Worm (Caenorhabditis elegans) whole organism, L3 larva: ENCODE data around the gene Y51H4A.6.

Source experiments
- R02D3.7 ChIP-seq: fragments of 150-350 bp; optimal IDR thresholded peaks from 2 replicates; lab custom pipeline; 2014; ENCODE audit warnings: missing biosample characterization, missing genetic modification characterization
- ZK546.5 ChIP-seq: sonication (generic microtip); optimal IDR thresholded peaks from 2 replicates; lab custom pipeline; 2017; ENCODE audit warnings: missing biosample characterization, missing genetic modification characterization
- aly-2 ChIP-seq: fragments of 150-350 bp; optimal IDR thresholded peaks from 2 replicates; lab custom pipeline; 2014; ENCODE audit warnings: missing biosample characterization, missing genetic modification characterization
- ama-1 ChIP-seq: fragments of 150-350 bp; optimal IDR thresholded peaks from 2 replicates; lab custom pipeline; 2018
- ceh-16 ChIP-seq: sonication (generic microtip); optimal IDR thresholded peaks from 2 replicates; lab custom pipeline; 2017; ENCODE audit warnings: missing biosample characterization, missing genetic modification characterization
- ceh-28 ChIP-seq: fragments of 150-350 bp; optimal IDR thresholded peaks from 2 replicates; lab custom pipeline; 2014; ENCODE audit warnings: missing biosample characterization, missing genetic modification reagents, missing genetic modification characterization
- ceh-82 ChIP-seq: fragments of 150-350 bp; optimal IDR thresholded peaks from 2 replicates; lab custom pipeline; 2014; ENCODE audit warnings: missing biosample characterization, missing genetic modification characterization
- ceh-9 ChIP-seq: sonication (generic microtip); optimal IDR thresholded peaks from 2 replicates; lab custom pipeline; 2018; ENCODE audit warnings: missing biosample characterization, missing genetic modification characterization
- egl-27 ChIP-seq: sonication (generic microtip); optimal IDR thresholded peaks from 4 replicates; lab custom pipeline; 2017; ENCODE audit warnings: missing biosample characterization, missing genetic modification reagents, missing genetic modification characterization
- egl-5 ChIP-seq: fragments of 150-350 bp; optimal IDR thresholded peaks from 2 replicates; lab custom pipeline; 2017; ENCODE audit warnings: missing biosample characterization, missing genetic modification reagents, missing genetic modification characterization, inconsistent platforms
- elt-1 ChIP-seq: fragments of 150-350 bp; optimal IDR thresholded peaks from 2 replicates; lab custom pipeline; 2014; ENCODE audit warnings: missing biosample characterization, missing genetic modification characterization
- elt-2 ChIP-seq: sonication (generic microtip); optimal IDR thresholded peaks from 2 replicates; lab custom pipeline; 2016; ENCODE audit warnings: missing genetic modification reagents, mild to moderate bottlenecking, missing genetic modification characterization, missing compliant biosample characterization
- elt-3 ChIP-seq, 3 experiments: fragments of 150-350 bp in 1 of 3; sonication (generic microtip) in 2 of 3; optimal IDR thresholded peaks; 2 replicates in 2 of 3; 4 replicates in 1 of 3; lab custom pipeline; 2014 to 2017; ENCODE audit warnings: missing biosample characterization in 3 of 3, missing genetic modification characterization in 3 of 3
- eor-1 ChIP-seq, 2 experiments: fragments of 150-350 bp; optimal IDR thresholded peaks; 2 replicates each; lab custom pipeline; 2014 to 2018; ENCODE audit warnings: missing biosample characterization in 2 of 2, missing genetic modification characterization in 2 of 2
- fkh-10 ChIP-seq: sonication (generic microtip); optimal IDR thresholded peaks from 2 replicates; lab custom pipeline; 2017; ENCODE audit warnings: missing biosample characterization, missing genetic modification reagents, missing genetic modification characterization
- fkh-2 ChIP-seq: fragments of 150-350 bp; optimal IDR thresholded peaks from 2 replicates; lab custom pipeline; 2014; ENCODE audit warnings: missing biosample characterization, missing genetic modification reagents, missing genetic modification characterization
- fos-1 ChIP-seq: fragments of 150-350 bp; optimal IDR thresholded peaks from 2 replicates; lab custom pipeline; 2014; ENCODE audit warnings: missing biosample characterization, missing genetic modification characterization
- hmg-11 ChIP-seq: sonication (generic microtip); optimal IDR thresholded peaks from 2 replicates; lab custom pipeline; 2016; ENCODE audit warnings: missing genetic modification characterization, missing compliant biosample characterization
- jun-1 ChIP-seq: fragments of 150-350 bp; optimal IDR thresholded peaks from 2 replicates; lab custom pipeline; 2014; ENCODE audit warnings: missing biosample characterization, missing genetic modification reagents, missing genetic modification characterization
- lin-15B ChIP-seq: fragments of 150-350 bp; optimal IDR thresholded peaks from 2 replicates; lab custom pipeline; 2014; ENCODE audit warnings: missing biosample characterization, missing genetic modification characterization
- lin-39 ChIP-seq: fragments of 150-350 bp; optimal IDR thresholded peaks from 2 replicates; lab custom pipeline; 2018; ENCODE audit warnings: missing biosample characterization, missing genetic modification reagents, missing genetic modification characterization
- mdl-1 ChIP-seq: fragments of 150-350 bp; optimal IDR thresholded peaks from 2 replicates; lab custom pipeline; 2014; ENCODE audit warnings: missing biosample characterization, missing genetic modification characterization
- mml-1 ChIP-seq: fragments of 150-350 bp; sonication (generic microtip); optimal IDR thresholded peaks from 3 replicates; lab custom pipeline; 2014; ENCODE audit warnings: missing biosample characterization, missing genetic modification characterization
- nfya-1 ChIP-seq: sonication (generic microtip); optimal IDR thresholded peaks from 2 replicates; lab custom pipeline; 2017; ENCODE audit warnings: missing genetic modification characterization, mild to moderate bottlenecking, missing compliant biosample characterization, antibody characterized with exemption, moderate library complexity; ENCODE audit not compliant: insufficient read depth
- nhr-11 ChIP-seq: fragments of 150-350 bp; optimal IDR thresholded peaks from 2 replicates; lab custom pipeline; 2014; ENCODE audit warnings: missing biosample characterization, missing genetic modification characterization
- nhr-12 ChIP-seq: fragments of 150-350 bp; optimal IDR thresholded peaks from 2 replicates; lab custom pipeline; 2014; ENCODE audit warnings: missing biosample characterization, missing genetic modification characterization
- nhr-23 ChIP-seq: fragments of 150-350 bp; optimal IDR thresholded peaks from 2 replicates; lab custom pipeline; 2014; ENCODE audit warnings: missing biosample characterization, missing genetic modification reagents, missing genetic modification characterization
- nhr-237 ChIP-seq: fragments of 150-350 bp; optimal IDR thresholded peaks from 2 replicates; lab custom pipeline; 2014; ENCODE audit warnings: missing biosample characterization, missing genetic modification characterization
- nhr-25 ChIP-seq: sonication (generic microtip); optimal IDR thresholded peaks from 2 replicates; lab custom pipeline; 2017; ENCODE audit warnings: missing biosample characterization, missing genetic modification characterization
- nhr-28 ChIP-seq: fragments of 150-350 bp; optimal IDR thresholded peaks from 2 replicates; lab custom pipeline; 2014; ENCODE audit warnings: missing biosample characterization, missing genetic modification characterization
- nhr-67 ChIP-seq: fragments of 150-350 bp; optimal IDR thresholded peaks from 2 replicates; lab custom pipeline; 2014; ENCODE audit warnings: missing biosample characterization, missing genetic modification characterization
- pha-4 ChIP-seq: fragments of 150-350 bp; optimal IDR thresholded peaks from 2 replicates; lab custom pipeline; 2014; ENCODE audit warnings: missing biosample characterization, missing genetic modification reagents, missing genetic modification characterization
- pqm-1 ChIP-seq: fragments of 150-350 bp; optimal IDR thresholded peaks from 2 replicates; lab custom pipeline; 2017; ENCODE audit warnings: missing biosample characterization, missing genetic modification characterization, inconsistent platforms
- sea-2 ChIP-seq: fragments of 150-350 bp; sonication (generic microtip); optimal IDR thresholded peaks from 4 replicates; lab custom pipeline; 2014; ENCODE audit warnings: missing biosample characterization, missing genetic modification reagents, missing genetic modification characterization
- skn-1 ChIP-seq: fragments of 150-350 bp; optimal IDR thresholded peaks from 2 replicates; lab custom pipeline; 2014; ENCODE audit warnings: missing biosample characterization, missing genetic modification characterization
- snpc-4 ChIP-seq: fragments of 150-350 bp; optimal IDR thresholded peaks from 2 replicates; lab custom pipeline; 2014; ENCODE audit warnings: missing biosample characterization, missing genetic modification characterization
- tbx-2 ChIP-seq: sonication (generic microtip); optimal IDR thresholded peaks from 2 replicates; lab custom pipeline; 2016; ENCODE audit warnings: mild to moderate bottlenecking, missing genetic modification characterization, missing compliant biosample characterization
- unc-39 ChIP-seq: sonication (generic microtip); optimal IDR thresholded peaks from 4 replicates; lab custom pipeline; 2017; ENCODE audit warnings: missing biosample characterization, missing genetic modification characterization
- unc-62 ChIP-seq: fragments of 150-350 bp; sonication (generic microtip); optimal IDR thresholded peaks from 4 replicates; lab custom pipeline; 2014; ENCODE audit warnings: missing biosample characterization, missing genetic modification reagents, missing genetic modification characterization
- zag-1 ChIP-seq: fragments of 150-350 bp; optimal IDR thresholded peaks from 2 replicates; lab custom pipeline; 2014; ENCODE audit warnings: missing biosample characterization, missing genetic modification characterization
- ztf-11 ChIP-seq: fragments of 150-350 bp; optimal IDR thresholded peaks from 2 replicates; lab custom pipeline; 2014; ENCODE audit warnings: missing biosample characterization, missing genetic modification characterization

The Y51H4A.6 gene

DNA sequence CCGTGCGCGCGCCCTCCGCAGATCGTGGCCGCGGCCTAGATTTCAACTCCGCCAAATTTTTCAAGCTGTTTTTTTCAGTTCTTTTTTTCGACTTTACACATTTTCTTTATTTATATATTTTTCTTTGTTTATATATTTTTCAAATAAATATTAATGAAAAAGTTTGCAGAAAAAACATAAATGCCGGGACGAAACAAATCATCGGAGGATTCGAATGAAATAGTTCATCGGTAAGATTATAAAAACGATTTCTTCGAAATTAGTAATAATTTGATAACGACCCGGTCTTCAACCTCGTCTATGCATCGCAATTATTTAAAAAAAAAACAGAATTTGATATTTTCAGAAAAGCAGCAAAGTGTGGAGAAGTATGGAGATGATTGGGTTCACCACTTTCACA lies at the start of gene Y51H4A.6:
Gene Y51H4A.6, plus strand, starts transcription at position 301 of the 400 bp plus-strand sequence.
- no peak for TF ChIP-seq ztf-11 (tag; lab: Kevin White, UChicago)
- no peak for TF ChIP-seq tbx-2 (tag; lab: Kevin White, UChicago)
- TF ChIP-seq nhr-237 (tag; lab: Kevin White, UChicago): no peak
- TF ChIP-seq hmg-11 (tag; lab: Kevin White, UChicago): no peak
- no peak for TF ChIP-seq nhr-12 (tag; lab: Kevin White, UChicago)
- TF ChIP-seq jun-1 (tag; lab: Kevin White, UChicago): no peak
- TF ChIP-seq aly-2 (tag; lab: Kevin White, UChicago): no peak
- no peak for TF ChIP-seq nhr-25 (tag; lab: Kevin White, UChicago)
- TF ChIP-seq skn-1: no peak
- no peak for TF ChIP-seq fkh-10 (GFP tag; lab: Kevin White, UChicago)
- TF ChIP-seq pqm-1 (tag; lab: Kevin White, UChicago): no peak
- no peak for TF ChIP-seq nhr-28
- no peak for TF ChIP-seq ceh-16
- no peak for TF ChIP-seq ceh-82 (tag; lab: Kevin White, UChicago)
- no peak for TF ChIP-seq mml-1 (tag; lab: Kevin White, UChicago)
- TF ChIP-seq egl-27: no peak
- no peak for TF ChIP-seq unc-39 (tag; lab: Kevin White, UChicago)
- TF ChIP-seq, all 47 proteins: peak for 0

DNA sequence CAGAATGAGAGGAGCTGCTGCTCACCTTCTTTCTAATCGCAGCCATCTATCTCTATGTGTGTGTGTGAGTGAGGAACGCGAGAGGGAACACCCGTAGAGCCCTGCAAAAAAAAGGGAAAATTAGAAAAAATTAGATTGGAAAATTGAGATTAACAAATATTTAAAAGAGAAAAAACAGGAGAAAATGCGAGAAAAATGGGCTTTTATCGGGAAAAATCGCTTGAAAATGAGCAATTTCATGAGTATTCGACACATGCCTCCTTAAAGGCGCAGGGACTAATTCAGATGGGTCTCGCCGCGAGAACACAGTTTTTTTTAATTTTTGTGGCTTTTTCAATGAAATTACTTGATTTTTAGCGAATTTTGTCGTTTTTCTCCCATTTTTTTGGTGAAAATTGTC lies 44.5 kb upstream of the Y51H4A.6 start, which contains the start of gene rho-1:
Gene rho-1, minus strand, starts transcription at position 101 of the 400 bp plus-strand sequence.
- no peak for TF ChIP-seq skn-1
- TF ChIP-seq pha-4 (tag; lab: Kevin White, UChicago): no peak
- no peak for TF ChIP-seq elt-3 (tag; optimal IDR thresholded peaks at IDR 0.05; lab: Kevin White, UChicago)
- TF ChIP-seq ceh-82 (tag; lab: Kevin White, UChicago): no peak
- TF ChIP-seq egl-5: no peak
- TF ChIP-seq ZK546.5 (tag; lab: Kevin White, UChicago): no peak
- no peak for TF ChIP-seq zag-1 (tag; lab: Kevin White, UChicago)
- no peak for TF ChIP-seq snpc-4 (tag; lab: Kevin White, UChicago)
- TF ChIP-seq egl-27: no peak

DNA sequence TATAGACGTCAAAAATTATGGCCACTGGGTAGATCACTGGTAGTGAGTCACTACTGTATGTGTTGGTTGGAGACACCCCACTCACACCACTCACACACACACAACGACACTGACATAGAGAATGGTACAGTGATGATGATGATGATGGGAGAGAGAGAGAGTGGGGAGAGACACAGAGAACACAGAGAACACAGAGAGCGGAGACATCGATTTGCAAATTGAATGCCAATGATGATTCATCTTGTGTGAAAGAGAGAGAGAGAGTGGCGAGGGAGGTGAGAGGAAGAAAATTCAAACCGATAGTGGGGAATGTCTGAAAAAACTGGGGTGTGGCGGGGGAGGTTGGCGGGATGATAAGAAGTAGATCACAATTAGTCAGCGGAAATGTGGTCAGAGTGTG lies 43.5 kb upstream of the Y51H4A.6 start:
- TF ChIP-seq zag-1 (tag; lab: Kevin White, UChicago): no peak
- TF ChIP-seq nhr-28: no peak
- peak; percentile 41 for TF ChIP-seq skn-1
- TF ChIP-seq fos-1 (tag; lab: Kevin White, UChicago): peak; percentile 83
- no peak for TF ChIP-seq aly-2 (tag; lab: Kevin White, UChicago)
- TF ChIP-seq ceh-28 (tag; lab: Kevin White, UChicago): peak; percentile 75
- no peak for TF ChIP-seq egl-27
- no peak for TF ChIP-seq mdl-1 (tag; lab: Kevin White, UChicago)
- no peak for TF ChIP-seq nhr-67 (tag; lab: Kevin White, UChicago)
- peak; percentile 70 for TF ChIP-seq pqm-1 (tag; lab: Kevin White, UChicago)
- peak; percentile 55 for TF ChIP-seq hmg-11 (tag; lab: Kevin White, UChicago)
- TF ChIP-seq lin-39: peak; percentile 51
- TF ChIP-seq unc-62 (GFP tag; lab: Kevin White, UChicago): no peak
- peak; percentile 94 for TF ChIP-seq jun-1 (tag; lab: Kevin White, UChicago)
- TF ChIP-seq ama-1 (lab: Kevin White, UChicago): peak; percentile 71
- no peak for TF ChIP-seq ceh-9 (tag; lab: Kevin White, UChicago)
- TF ChIP-seq sea-2 (GFP tag; lab: Kevin White, UChicago): no peak
- TF ChIP-seq fkh-10 (GFP tag; lab: Kevin White, UChicago): no peak
- peak; percentile 88 for TF ChIP-seq nhr-25 (tag; lab: Kevin White, UChicago)
- peak; percentile 63 for TF ChIP-seq pha-4 (tag; lab: Kevin White, UChicago)
- TF ChIP-seq eor-1 (tag; optimal IDR thresholded peaks at IDR 0.05; lab: Kevin White, UChicago): no peak
- peak; percentile 43 for TF ChIP-seq nfya-1 (tag; lab: Kevin White, UChicago)
- TF ChIP-seq lin-15B (tag; lab: Kevin White, UChicago): peak; percentile 1
- TF ChIP-seq elt-2 (tag; lab: Kevin White, UChicago): peak; percentile 76
- peak; percentile 66 for TF ChIP-seq nhr-23
- no peak for TF ChIP-seq R02D3.7 (tag; lab: Kevin White, UChicago)
- no peak for TF ChIP-seq elt-1 (tag; lab: Kevin White, UChicago)
- no peak for TF ChIP-seq nhr-12 (tag; lab: Kevin White, UChicago)
- no peak for TF ChIP-seq nhr-11 (tag; lab: Kevin White, UChicago)
- no peak for TF ChIP-seq mml-1 (tag; lab: Kevin White, UChicago)
- no peak for TF ChIP-seq fkh-2 (tag; lab: Kevin White, UChicago)
- TF ChIP-seq egl-5: peak; percentile 57
- TF ChIP-seq, all 47 proteins: peak for 15
